Fruit fly (Drosophila melanogaster) whole organism, prepupa: ENCODE data around the gene CG32847.

Experiments used
- Blimp-1 ChIP-seq: fragments of 200-800 bp; sonication (Bioruptor generic); optimal IDR thresholded peaks from 3 replicates; lab custom pipeline; 2017; ENCODE audit warnings: missing biosample characterization, missing genetic modification characterization, mild to moderate bottlenecking, moderate library complexity, missing genetic modification reagents
- CG11294 ChIP-seq: fragments of 200-800 bp; sonication (Bioruptor generic); IDR thresholded peaks from 2 replicates; pipeline ENCODE4 v1.3.6; 2022; ENCODE audit warnings: missing biosample characterization, missing genetic modification characterization
- CG11762 ChIP-seq: fragments of 200-800 bp; sonication (Bioruptor generic); optimal IDR thresholded peaks from 3 replicates; lab custom pipeline; 2016; ENCODE audit warnings: missing biosample characterization, missing genetic modification characterization; ENCODE audit not compliant: insufficient read depth
- CG11902 ChIP-seq: fragments of 200-800 bp; sonication (Bioruptor generic); optimal IDR thresholded peaks from 3 replicates; lab custom pipeline; 2016; ENCODE audit warnings: missing biosample characterization, missing genetic modification characterization
- CG15336 ChIP-seq: fragments of 200-800 bp; sonication (Bioruptor generic); IDR thresholded peaks from 2 replicates; pipeline ENCODE4 v1.3.6; 2022; ENCODE audit warnings: missing biosample characterization, missing genetic modification characterization
- CG1621 ChIP-seq: fragments of 200-800 bp; sonication (Bioruptor generic); optimal IDR thresholded peaks from 3 replicates; lab custom pipeline; 2018; ENCODE audit warnings: missing biosample characterization, mild to moderate bottlenecking, missing genetic modification characterization
- CG3032 ChIP-seq: fragments of 200-800 bp; optimal IDR thresholded peaks from 2 replicates; lab custom pipeline; 2019; ENCODE audit warnings: missing biosample characterization, mild to moderate bottlenecking, missing genetic modification characterization, moderate library complexity
- CG31627 ChIP-seq: fragments of 200-800 bp; sonication (Bioruptor generic); optimal IDR thresholded peaks from 3 replicates; lab custom pipeline; 2016; ENCODE audit warnings: missing biosample characterization, missing genetic modification characterization
- CG34406 ChIP-seq: fragments of 200-800 bp; sonication (Bioruptor generic); optimal IDR thresholded peaks from 3 replicates; lab custom pipeline; 2016; ENCODE audit warnings: missing biosample characterization, missing genetic modification characterization
- CG6163 ChIP-seq: fragments of 200-800 bp; sonication (Bioruptor generic); IDR thresholded peaks from 3 replicates; pipeline ENCODE4 v1.3.6; 2022; ENCODE audit warnings: missing biosample characterization, missing genetic modification characterization
- CG6808 ChIP-seq: fragments of 200-800 bp; sonication (Bioruptor generic); optimal IDR thresholded peaks from 3 replicates; lab custom pipeline; 2017; ENCODE audit warnings: missing biosample characterization, missing genetic modification characterization, mild to moderate bottlenecking, moderate library complexity, missing genetic modification reagents
- CG9139 ChIP-seq: fragments of 200-800 bp; sonication (Bioruptor generic); optimal IDR thresholded peaks from 3 replicates; lab custom pipeline; 2017; ENCODE audit warnings: missing biosample characterization, mild to moderate bottlenecking, missing genetic modification characterization
- Eip75B ChIP-seq: fragments of 200-800 bp; sonication (Bioruptor generic); optimal IDR thresholded peaks from 3 replicates; lab custom pipeline; 2016; ENCODE audit warnings: missing biosample characterization, missing genetic modification characterization
- Eip78C ChIP-seq: fragments of 200-800 bp; sonication (Bioruptor generic); peaks from one replicate; lab custom pipeline; 2016; ENCODE audit warnings: missing biosample characterization, missing genetic modification characterization
- Eip93F ChIP-seq: fragments of 200-800 bp; sonication (Bioruptor generic); optimal IDR thresholded peaks from 2 replicates; lab custom pipeline; 2016; ENCODE audit warnings: missing biosample characterization, mild to moderate bottlenecking, missing genetic modification characterization
- Ets21C ChIP-seq: fragments of 200-800 bp; sonication (Bioruptor generic); optimal IDR thresholded peaks from 3 replicates; lab custom pipeline; 2016; ENCODE audit warnings: missing biosample characterization, missing genetic modification characterization
- Gug ChIP-seq: fragments of 200-800 bp; sonication (Bioruptor generic); IDR thresholded peaks from 2 replicates; pipeline ENCODE4 v1.3.6; 2022; ENCODE audit warnings: missing biosample characterization, missing genetic modification characterization
- Hr4 ChIP-seq: fragments of 200-800 bp; sonication (Bioruptor generic); optimal IDR thresholded peaks from 3 replicates; lab custom pipeline; 2016; ENCODE audit warnings: missing biosample characterization, missing genetic modification characterization
- Lpt ChIP-seq: fragments of 200-800 bp; sonication (Bioruptor generic); optimal IDR thresholded peaks from 3 replicates; lab custom pipeline; 2016; ENCODE audit warnings: missing biosample characterization, missing genetic modification characterization
- Sox102F ChIP-seq: fragments of 200-800 bp; sonication (Bioruptor generic); optimal IDR thresholded peaks from 2 replicates; lab custom pipeline; 2016; ENCODE audit warnings: missing biosample characterization, mild to moderate bottlenecking, missing genetic modification characterization
- achi ChIP-seq: fragments of 200-800 bp; sonication (Bioruptor generic); optimal IDR thresholded peaks from 3 replicates; lab custom pipeline; 2016; ENCODE audit warnings: missing biosample characterization, missing genetic modification characterization
- acj6 ChIP-seq: fragments of 200-800 bp; sonication (Bioruptor generic); optimal IDR thresholded peaks from 3 replicates; lab custom pipeline; 2016; ENCODE audit warnings: missing biosample characterization, missing genetic modification characterization
- cyc ChIP-seq: fragments of 200-800 bp; sonication (Bioruptor generic); optimal IDR thresholded peaks from 3 replicates; lab custom pipeline; 2016; ENCODE audit warnings: missing biosample characterization, missing genetic modification characterization
- dac ChIP-seq: fragments of 200-800 bp; sonication (Bioruptor generic); optimal IDR thresholded peaks from 2 replicates; lab custom pipeline; 2017; ENCODE audit warnings: missing biosample characterization, mild to moderate bottlenecking, missing genetic modification characterization
- dsx ChIP-seq: fragments of 200-800 bp; optimal IDR thresholded peaks from 3 replicates; lab custom pipeline; 2019; ENCODE audit warnings: missing biosample characterization, mild to moderate bottlenecking, missing genetic modification characterization, moderate library complexity; ENCODE audit not compliant: poor library complexity, severe bottlenecking
- eg ChIP-seq: fragments of 200-800 bp; sonication (Bioruptor generic); IDR thresholded peaks from 3 replicates; pipeline ENCODE4 v1.3.6; 2022; ENCODE audit warnings: missing biosample characterization, missing genetic modification characterization
- esn ChIP-seq: fragments of 200-800 bp; sonication (Bioruptor generic); optimal IDR thresholded peaks from 2 replicates; lab custom pipeline; 2016; ENCODE audit warnings: missing biosample characterization, mild to moderate bottlenecking, missing genetic modification characterization, moderate library complexity
- fd59A ChIP-seq: fragments of 200-800 bp; sonication (Bioruptor generic); optimal IDR thresholded peaks from 2 replicates; lab custom pipeline; 2017; ENCODE audit warnings: missing biosample characterization, mild to moderate bottlenecking, missing genetic modification characterization, missing genetic modification reagents
- fd85E ChIP-seq: fragments of 200-800 bp; sonication (Bioruptor generic); optimal IDR thresholded peaks from 3 replicates; lab custom pipeline; 2016; ENCODE audit warnings: missing biosample characterization, missing genetic modification characterization
- lz ChIP-seq: fragments of 200-800 bp; sonication (Bioruptor generic); optimal IDR thresholded peaks from 3 replicates; lab custom pipeline; 2016; ENCODE audit warnings: missing biosample characterization, missing genetic modification characterization
- net ChIP-seq: fragments of 200-800 bp; sonication (Bioruptor generic); optimal IDR thresholded peaks from 3 replicates; lab custom pipeline; 2016; ENCODE audit warnings: missing biosample characterization, missing genetic modification characterization
- salr ChIP-seq, 2 experiments: fragments of 200-800 bp; sonication (Bioruptor generic); optimal IDR thresholded peaks; 3 replicates each; lab custom pipeline; 2016 to 2018; ENCODE audit warnings: missing biosample characterization in 2 of 2, missing genetic modification characterization in 2 of 2, mild to moderate bottlenecking in 1 of 2
- topi ChIP-seq: fragments of 200-800 bp; sonication (Bioruptor generic); optimal IDR thresholded peaks from 3 replicates; lab custom pipeline; 2016; ENCODE audit warnings: missing biosample characterization, missing genetic modification characterization
- vri ChIP-seq: fragments of 200-800 bp; sonication (Bioruptor generic); optimal IDR thresholded peaks from 3 replicates; lab custom pipeline; 2016; ENCODE audit warnings: missing biosample characterization, mild to moderate bottlenecking, missing genetic modification characterization

CG32847 gene

DNA sequence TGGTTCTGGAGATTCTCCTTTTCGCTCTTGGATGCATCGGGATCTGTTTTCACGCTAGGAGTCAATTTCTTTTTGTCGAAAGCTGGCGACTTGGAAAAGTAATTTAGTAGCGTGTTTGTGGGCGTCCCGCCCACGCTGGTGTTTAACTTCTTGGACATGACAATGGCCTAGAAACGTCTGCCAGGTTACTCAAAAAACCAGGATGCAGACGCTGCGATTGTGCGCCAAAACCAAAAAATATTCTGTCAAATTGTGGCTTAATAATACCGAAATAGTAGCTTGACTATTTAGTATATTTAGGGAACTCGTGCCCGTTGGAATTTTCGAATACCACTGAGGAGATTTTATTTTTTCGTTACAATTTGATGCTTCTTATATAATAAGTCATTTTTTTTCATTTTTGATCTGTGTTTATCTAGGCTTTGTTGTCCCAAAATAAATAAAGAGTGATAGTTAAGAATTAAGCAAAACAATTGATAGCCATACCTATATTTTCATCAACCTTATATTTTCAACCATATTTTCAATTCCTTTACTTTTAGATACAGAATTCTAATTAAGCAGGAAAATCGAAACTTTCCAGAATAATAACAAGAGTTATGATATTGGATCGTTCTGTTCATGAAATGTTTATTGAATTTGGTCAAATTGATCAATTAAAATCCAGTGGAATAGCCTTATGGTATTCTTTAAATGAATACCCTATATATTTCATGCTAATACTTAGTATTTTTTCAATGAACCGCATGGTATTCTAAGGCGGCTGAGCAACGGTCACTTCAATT, 37.1 kb downstream of the CG32847 start, which contains the start of the genes Msh6 and Prp31 (continued):
- TF ChIP-seq CG6808 (GFP tag; lab: Kevin White, UChicago) = no peak
- TF ChIP-seq lz (GFP tag; lab: Kevin White, UChicago) = peak; percentile 54
- peak; percentile 16 for TF ChIP-seq Blimp-1 (GFP tag; lab: Kevin White, UChicago)
- peak; percentile 15; the same call in 1 of the 2 replicates for TF ChIP-seq Gug
- no peak for TF ChIP-seq Eip75B (GFP tag; lab: Kevin White, UChicago)
- no peak for TF ChIP-seq CG34406 (GFP tag; lab: Kevin White, UChicago)
- peak; percentile 19 for TF ChIP-seq fd59A
- TF ChIP-seq dac (GFP tag; lab: Kevin White, UChicago) = no peak
- no peak for TF ChIP-seq CG9139 (GFP tag; lab: Kevin White, UChicago)
- TF ChIP-seq CG11902 = peak; percentile 66
- peak; percentile 61 for TF ChIP-seq CG11762 (GFP tag; lab: Kevin White, UChicago)
- no peak for TF ChIP-seq acj6 (GFP tag; lab: Kevin White, UChicago)

DNA sequence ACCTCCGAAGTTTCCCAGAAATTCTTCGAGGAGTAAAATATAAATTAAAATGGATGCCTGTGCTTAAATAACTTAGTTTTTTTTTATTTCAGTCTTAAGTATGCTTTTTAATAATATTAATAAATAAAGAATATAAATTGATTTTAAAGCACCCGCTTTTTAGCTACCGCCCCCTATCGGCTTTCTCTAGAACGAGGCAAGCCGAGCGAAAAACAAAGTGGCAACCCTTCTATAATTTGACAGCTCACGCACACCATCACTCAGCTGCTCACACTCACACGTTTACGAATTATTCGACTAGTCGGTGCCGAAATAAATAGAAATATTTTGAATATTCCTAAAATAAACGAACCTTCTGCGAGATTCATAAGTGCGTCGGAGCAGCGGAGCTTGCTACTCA, 40.2 kb downstream of the CG32847 start, which contains the start of gene CG6878:
Gene CG6878 (plus strand): TSS at position 269 of the 400 bp plus-strand sequence.
- TF ChIP-seq achi (peak; percentile 100), esn (GFP tag; lab: Kevin White, UChicago) (peak; percentile 9), Eip78C (GFP tag; lab: Kevin White, UChicago) (peak; percentile 59), Sox102F (no peak), fd59A (no peak)
- TF ChIP-seq, all 60 proteins: peak for 3

DNA sequence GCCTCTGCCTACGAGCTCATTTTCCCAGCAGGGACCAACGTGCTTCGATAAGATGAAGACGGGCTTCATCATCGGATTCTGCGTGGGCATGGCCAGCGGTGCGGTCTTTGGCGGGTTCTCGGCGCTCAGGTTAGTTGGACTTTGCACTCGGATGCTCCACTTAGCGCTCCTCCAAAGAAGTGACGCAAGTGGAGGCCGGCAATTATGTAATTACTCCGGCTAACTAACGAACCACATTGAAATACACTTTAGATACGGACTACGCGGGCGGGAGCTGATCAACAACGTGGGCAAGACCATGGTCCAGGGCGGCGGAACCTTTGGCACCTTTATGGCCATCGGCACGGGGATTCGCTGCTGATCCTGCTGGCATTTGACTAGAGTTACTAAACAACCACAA, 40.6 kb downstream of the CG32847 start:
- TF ChIP-seq Lpt (GFP tag; lab: Kevin White, UChicago) = no peak
- TF ChIP-seq dsx (GFP tag; lab: Kevin White, UChicago) = no peak
- TF ChIP-seq eg (GFP tag; lab: Robert Waterston, UW) = no peak
- TF ChIP-seq cyc (GFP tag; lab: Kevin White, UChicago) = no peak

- TF ChIP-seq CG1621 (tag; lab: Kevin White, UChicago) (no peak), Eip93F (GFP tag; lab: Kevin White, UChicago) (no peak), eg (GFP tag; lab: Robert Waterston, UW) (no peak), Ets21C (no peak), CG31627 (GFP tag; lab: Kevin White, UChicago) (no peak), Blimp-1 (GFP tag; lab: Kevin White, UChicago) (no peak), CG11294 (GFP tag; lab: Robert Waterston, UW) (no peak), net (GFP tag; lab: Kevin White, UChicago) (no peak), vri (GFP tag; lab: Kevin White, UChicago) (no peak), Hr4 (no peak), topi (GFP tag; lab: Kevin White, UChicago) (no peak), fd59A (no peak), salr (GFP tag; optimal IDR thresholded peaks at IDR 0.05; lab: Kevin White, UChicago) (no peak), CG34406 (GFP tag; lab: Kevin White, UChicago) (no peak), CG9139 (GFP tag; lab: Kevin White, UChicago) (no peak), CG3032 (tag; lab: Kevin White, UChicago) (no peak), CG6163 (GFP tag; lab: Robert Waterston, UW) (no peak), CG15336 (GFP tag; lab: Robert Waterston, UW) (no peak), fd85E (GFP tag; lab: Kevin White, UChicago) (no peak), cyc (GFP tag; lab: Kevin White, UChicago) (no peak)
These were observed 41.6 kb downstream of the CG32847 start for dm6 chr3L:15162988-15163387.
